Fruit fly (Drosophila melanogaster): Measurements from ENCODE around the gene unc79.

Gene unc79

dm6 chr3R:19229245-19229644, 16.7 kb downstream of the unc79 start, which contains the start of the genes CG5250 and Polr2M:
Gene CG5250, minus strand, starts transcription at chr3R:19229276.
Gene Polr2M, plus strand, starts transcription at chr3R:19229463.
- TF ChIP-seq CG6276 (GFP tag; optimal IDR thresholded peaks at IDR 0.05) (no peak), CG6854 (GFP tag; optimal IDR thresholded peaks at IDR 0.05) (no peak), CG6163 (GFP tag; IDR thresholded peaks at IDR 0.05) (no peak), Eip93F (GFP tag; optimal IDR thresholded peaks at IDR 0.05) (no peak), cyc (GFP tag; optimal IDR thresholded peaks at IDR 0.05) (no peak), lz (GFP tag; optimal IDR thresholded peaks at IDR 0.05) (no peak), Hr4 (GFP tag; optimal IDR thresholded peaks at IDR 0.05) (no peak), CG8632 (GFP tag; optimal IDR thresholded peaks at IDR 0.05) (no peak), dac (GFP tag; optimal IDR thresholded peaks at IDR 0.05) (no peak), CG11762 (GFP tag; optimal IDR thresholded peaks at IDR 0.05; ENCODE audit: insufficient read depth) (no peak)

dm6 chr3R:19228080-19228479, 17.9 kb downstream of the unc79 start, which contains the start of gene CG11703:
Gene CG11703, minus strand, starts transcription at chr3R:19228180.
- no peak for TF ChIP-seq Blimp-1 (GFP tag; optimal IDR thresholded peaks at IDR 0.05)
- no peak for TF ChIP-seq CG11902 (GFP tag; optimal IDR thresholded peaks at IDR 0.05)
- TF ChIP-seq dsx (GFP tag; optimal IDR thresholded peaks at IDR 0.05; ENCODE audit: poor library complexity, severe bottlenecking) = no peak
- no peak for TF ChIP-seq salr (GFP tag; optimal IDR thresholded peaks at IDR 0.05)
- no peak for TF ChIP-seq CG8119 (GFP tag; IDR thresholded peaks at IDR 0.05)
- TF ChIP-seq Hr39 (GFP tag; optimal IDR thresholded peaks at IDR 0.05) = no peak
- no peak for TF ChIP-seq fkh (GFP tag; optimal IDR thresholded peaks at IDR 0.05)
- no peak for TF ChIP-seq CG10669 (GFP tag; optimal IDR thresholded peaks at IDR 0.05)
- TF ChIP-seq topi (GFP tag; optimal IDR thresholded peaks at IDR 0.05) = no peak

- TF ChIP-seq OdsH (GFP tag; optimal IDR thresholded peaks at IDR 0.05) (no peak), CG6276 (GFP tag; optimal IDR thresholded peaks at IDR 0.05) (no peak), Smox (GFP tag; optimal IDR thresholded peaks at IDR 0.05) (no peak), CG9139 (GFP tag; optimal IDR thresholded peaks at IDR 0.05) (no peak), Sox102F (GFP tag; optimal IDR thresholded peaks at IDR 0.05) (peak; percentile 3), svp (GFP tag) (peak; percentile 58), Hr4 (GFP tag; optimal IDR thresholded peaks at IDR 0.05) (no peak), fd85E (GFP tag; optimal IDR thresholded peaks at IDR 0.05) (no peak), CG32006 (GFP tag; optimal IDR thresholded peaks at IDR 0.05) (no peak), esn (GFP tag; optimal IDR thresholded peaks at IDR 0.05) (peak; percentile 47), CG6808 (GFP tag; optimal IDR thresholded peaks at IDR 0.05) (no peak), CG7368 (GFP tag; optimal IDR thresholded peaks at IDR 0.05) (no peak), CG4318 (GFP tag; optimal IDR thresholded peaks at IDR 0.05) (no peak), dsx (GFP tag; optimal IDR thresholded peaks at IDR 0.05; ENCODE audit: poor library complexity, severe bottlenecking) (no peak), Gug (GFP tag; IDR thresholded peaks at IDR 0.05) (no peak), CG10669 (GFP tag; optimal IDR thresholded peaks at IDR 0.05) (no peak), CG16779 (tag; optimal IDR thresholded peaks at IDR 0.05) (no peak), Sox15 (GFP tag; optimal IDR thresholded peaks at IDR 0.05) (no peak), CG6792 (GFP tag; optimal IDR thresholded peaks at IDR 0.05) (peak; percentile 13), CG1621 (tag; optimal IDR thresholded peaks at IDR 0.05) (no peak), CG3032 (tag; optimal IDR thresholded peaks at IDR 0.05) (peak; percentile 51), CG34406 (GFP tag; optimal IDR thresholded peaks at IDR 0.05) (peak; percentile 35), lz (GFP tag; optimal IDR thresholded peaks at IDR 0.05) (no peak), cyc (GFP tag; optimal IDR thresholded peaks at IDR 0.05) (no peak), Ets96B (tag; optimal IDR thresholded peaks at IDR 0.05) (peak; percentile 48), achi (GFP tag; optimal IDR thresholded peaks at IDR 0.05) (no peak), CG31627 (GFP tag; optimal IDR thresholded peaks at IDR 0.05) (no peak), topi (GFP tag; optimal IDR thresholded peaks at IDR 0.05) (peak; percentile 16), vri (GFP tag; optimal IDR thresholded peaks at IDR 0.05) (peak; percentile 34), CG15336 (GFP tag; IDR thresholded peaks at IDR 0.05) (peak; percentile 75), pdm3 (GFP tag; optimal IDR thresholded peaks at IDR 0.05) (peak; percentile 6), Sox14 (GFP tag; optimal IDR thresholded peaks at IDR 0.05) (no peak), net (GFP tag; optimal IDR thresholded peaks at IDR 0.05) (peak; percentile 38), Hr39 (GFP tag; optimal IDR thresholded peaks at IDR 0.05) (no peak), Met (GFP tag; optimal IDR thresholded peaks at IDR 0.05) (peak; percentile 6)
These were observed 19.6 kb downstream of the unc79 start, which contains the start of gene vib for dm6 chr3R:19226137-19226873. Gene vib, minus strand, starts transcription at chr3R:19226651.

All from whole organism, prepupa.